Comparison of ENCODE assay signal across 5 fruit fly cellular contexts in genomic region chrX:1943337-1944244, dm6.
TF ChIP-seq lines count a peak whose summit lies in the region.

No protein-coding gene starts in this region.

- peak; percentile 40 for TF ChIP-seq CTCF in whole organism, embryonic (GFP tag; optimal IDR thresholded peaks at IDR 0.05; lab: Kevin White, UChicago)

TF ChIP-seq in whole organism, 6 proteins besides CTCF, POLR2A, EP300 and RAD21:
- TF ChIP-seq psq (optimal IDR thresholded peaks at IDR 0.05; lab: Kevin White, UChicago), result no peak
- TF ChIP-seq CG8478 (optimal IDR thresholded peaks at IDR 0.05; lab: Kevin White, UChicago), result peak; percentile 2
- TF ChIP-seq usp (GFP tag; optimal IDR thresholded peaks at IDR 0.05; lab: Kevin White, UChicago), result no peak
- no peak for TF ChIP-seq pan (optimal IDR thresholded peaks at IDR 0.05; lab: Kevin White, UChicago)
- peak; percentile 89 to 94 for TF ChIP-seq EcR (GFP tag; optimal IDR thresholded peaks at IDR 0.05; lab: Kevin White, UChicago)
- TF ChIP-seq Dll (optimal IDR thresholded peaks at IDR 0.05; lab: Kevin White, UChicago), result peak; percentile 69

TF ChIP-seq in whole organism, embryonic, 481 proteins besides CTCF, POLR2A, EP300 and RAD21 (continues in another document):
- TF ChIP-seq lmd (GFP tag; IDR thresholded peaks at IDR 0.05; lab: Robert Waterston, UW), result peak; percentile 68
- peak; percentile 82 for TF ChIP-seq bcd (GFP tag; optimal IDR thresholded peaks at IDR 0.05; lab: Kevin White, UChicago)
- TF ChIP-seq CG6175 (GFP tag; IDR thresholded peaks at IDR 0.05; lab: Robert Waterston, UW), result no peak
- TF ChIP-seq CG12744 (GFP tag; optimal IDR thresholded peaks at IDR 0.05; lab: Kevin White, UChicago), result peak; percentile 43
- TF ChIP-seq CG3163 (GFP tag; optimal IDR thresholded peaks at IDR 0.05; lab: Kevin White, UChicago), result peak; percentile 93
- peak; percentile 9 for TF ChIP-seq CG18764 (GFP tag; optimal IDR thresholded peaks at IDR 0.05; lab: Kevin White, UChicago)
- peak; percentile 7; the same call in 1 of the 2 replicates for TF ChIP-seq H2.0 (GFP tag; IDR thresholded peaks at IDR 0.05; lab: Robert Waterston, UW)
- peak; percentile 47 for TF ChIP-seq fd3F (GFP tag; optimal IDR thresholded peaks at IDR 0.05; lab: Kevin White, UChicago)
- TF ChIP-seq Taf1 (GFP tag; IDR thresholded peaks at IDR 0.05; lab: Robert Waterston, UW), result no peak
- TF ChIP-seq ttk (GFP tag; IDR thresholded peaks at IDR 0.05; lab: Robert Waterston, UW), result 0 out of 2 replicates have a peak, but pooled peaks have one; percentile 18
- no peak for TF ChIP-seq wek (GFP tag; optimal IDR thresholded peaks at IDR 0.05; lab: Kevin White, UChicago)
- no peak for TF ChIP-seq aop (GFP tag; IDR thresholded peaks at IDR 0.05; lab: Robert Waterston, UW)
- no peak for TF ChIP-seq B-H2 (GFP tag; optimal IDR thresholded peaks at IDR 0.05; lab: Kevin White, UChicago)
- TF ChIP-seq Opbp (GFP tag; IDR thresholded peaks at IDR 0.05; lab: Robert Waterston, UW; ENCODE audit: partially characterized antibody), result no peak
- TF ChIP-seq gcm2 (GFP tag; optimal IDR thresholded peaks at IDR 0.05; lab: Kevin White, UChicago), result no peak
- peak; percentile 8 for TF ChIP-seq corto (GFP tag; optimal IDR thresholded peaks at IDR 0.05; lab: Kevin White, UChicago)
- TF ChIP-seq CG12219 (GFP tag; optimal IDR thresholded peaks at IDR 0.05; lab: Kevin White, UChicago), result peak; percentile 63
- TF ChIP-seq CG5953 (GFP tag; IDR thresholded peaks at IDR 0.05; lab: Robert Waterston, UW), result no peak
- peak; percentile 65 for TF ChIP-seq CG17359 (tag; optimal IDR thresholded peaks at IDR 0.05; lab: Kevin White, UChicago)
- peak; percentile 73 for TF ChIP-seq chn (GFP tag; optimal IDR thresholded peaks at IDR 0.05; lab: Kevin White, UChicago)
- TF ChIP-seq toy (GFP tag; IDR thresholded peaks at IDR 0.05; lab: Robert Waterston, UW), result no peak

TF ChIP-seq in whole organism, prepupa, 60 proteins besides CTCF, POLR2A, EP300 and RAD21 (continues in another document):
- TF ChIP-seq CG3032 (tag; optimal IDR thresholded peaks at IDR 0.05; lab: Kevin White, UChicago), result peak; percentile 50
- TF ChIP-seq CG15336 (GFP tag; IDR thresholded peaks at IDR 0.05; lab: Robert Waterston, UW), result no peak
- TF ChIP-seq Sox14 (GFP tag; optimal IDR thresholded peaks at IDR 0.05; lab: Kevin White, UChicago), result peak; percentile 72
- peak; percentile 79 for TF ChIP-seq esn (GFP tag; optimal IDR thresholded peaks at IDR 0.05; lab: Kevin White, UChicago)
- peak; percentile 83 for TF ChIP-seq Met (GFP tag; optimal IDR thresholded peaks at IDR 0.05; lab: Kevin White, UChicago)
- peak; percentile 50 for TF ChIP-seq cyc (GFP tag; optimal IDR thresholded peaks at IDR 0.05; lab: Kevin White, UChicago)
- TF ChIP-seq Blimp-1 (GFP tag; optimal IDR thresholded peaks at IDR 0.05; lab: Kevin White, UChicago), result peak; percentile 61
- peak; percentile 22 for TF ChIP-seq dsx (GFP tag; optimal IDR thresholded peaks at IDR 0.05; lab: Kevin White, UChicago; ENCODE audit: poor library complexity, severe bottlenecking)
- TF ChIP-seq spab (GFP tag; optimal IDR thresholded peaks at IDR 0.05; lab: Kevin White, UChicago), result peak; percentile 34
- peak; percentile 78 for TF ChIP-seq lz (GFP tag; optimal IDR thresholded peaks at IDR 0.05; lab: Kevin White, UChicago)
- no peak for TF ChIP-seq CG8119 (GFP tag; IDR thresholded peaks at IDR 0.05; lab: Robert Waterston, UW)
- no peak for TF ChIP-seq dac (GFP tag; optimal IDR thresholded peaks at IDR 0.05; lab: Kevin White, UChicago)
- peak; percentile 41; the same call in 1 of the 3 replicates for TF ChIP-seq CG6163 (GFP tag; IDR thresholded peaks at IDR 0.05; lab: Robert Waterston, UW)
- TF ChIP-seq achi (GFP tag; optimal IDR thresholded peaks at IDR 0.05; lab: Kevin White, UChicago), result peak; percentile 55
- TF ChIP-seq Smox (GFP tag; optimal IDR thresholded peaks at IDR 0.05; lab: Kevin White, UChicago), result peak; percentile 75
- no peak for TF ChIP-seq CG7368 (GFP tag; optimal IDR thresholded peaks at IDR 0.05; lab: Kevin White, UChicago)
- TF ChIP-seq Sox102F (GFP tag; optimal IDR thresholded peaks at IDR 0.05; lab: Kevin White, UChicago), result peak; percentile 84
- TF ChIP-seq CG6808 (GFP tag; optimal IDR thresholded peaks at IDR 0.05; lab: Kevin White, UChicago), result peak; percentile 32
- peak; percentile 30; the same call in 1 of the 3 replicates for TF ChIP-seq eg (GFP tag; IDR thresholded peaks at IDR 0.05; lab: Robert Waterston, UW)
- peak; percentile 46 for TF ChIP-seq CG6854 (GFP tag; optimal IDR thresholded peaks at IDR 0.05; lab: Kevin White, UChicago)
- peak; percentile 68 for TF ChIP-seq vri (GFP tag; optimal IDR thresholded peaks at IDR 0.05; lab: Kevin White, UChicago)
- TF ChIP-seq CG31627 (GFP tag; optimal IDR thresholded peaks at IDR 0.05; lab: Kevin White, UChicago), result peak; percentile 81

TF ChIP-seq in whole organism, pupa, 21 proteins besides CTCF, POLR2A, EP300 and RAD21:
- peak; percentile 40 for TF ChIP-seq CG17806 (tag; optimal IDR thresholded peaks at IDR 0.05; lab: Kevin White, UChicago)
- TF ChIP-seq CG8301 (tag; optimal IDR thresholded peaks at IDR 0.05; lab: Kevin White, UChicago), result peak; percentile 56
- TF ChIP-seq Pif1B (GFP tag; optimal IDR thresholded peaks at IDR 0.05; lab: Kevin White, UChicago), result peak; percentile 34
- no peak for TF ChIP-seq CG4496 (GFP tag; IDR thresholded peaks at IDR 0.05; lab: Robert Waterston, UW)
- TF ChIP-seq Snoo (tag; optimal IDR thresholded peaks at IDR 0.05; lab: Kevin White, UChicago), result peak; percentile 65
- TF ChIP-seq rn (GFP tag; IDR thresholded peaks at IDR 0.05; lab: Robert Waterston, UW), result no peak
- peak; percentile 28 for TF ChIP-seq Pif1A (GFP tag; optimal IDR thresholded peaks at IDR 0.05; lab: Kevin White, UChicago)
- TF ChIP-seq fd96Ca (GFP tag; IDR thresholded peaks at IDR 0.05; lab: Robert Waterston, UW), result 0 out of 3 replicates have a peak, but pooled peaks have one; percentile 29
- peak; percentile 50 for TF ChIP-seq CG34367 (tag; optimal IDR thresholded peaks at IDR 0.05; lab: Kevin White, UChicago)
- TF ChIP-seq CG8159 (tag; optimal IDR thresholded peaks at IDR 0.05; lab: Kevin White, UChicago), result peak; percentile 66
- no peak for TF ChIP-seq CG13204 (GFP tag; optimal IDR thresholded peaks at IDR 0.05; lab: Kevin White, UChicago)
- TF ChIP-seq EcR (GFP tag; optimal IDR thresholded peaks at IDR 0.05; lab: Kevin White, UChicago), result peak; percentile 97
- TF ChIP-seq CG15710 (tag; optimal IDR thresholded peaks at IDR 0.05; lab: Kevin White, UChicago), result peak; percentile 65
- no peak for TF ChIP-seq CG32121 (GFP tag; IDR thresholded peaks at IDR 0.05; lab: Robert Waterston, UW)
- peak; percentile 71 for TF ChIP-seq CG14655 (GFP tag; optimal IDR thresholded peaks at IDR 0.05; lab: Kevin White, UChicago)
- TF ChIP-seq CG12605 (GFP tag; IDR thresholded peaks at IDR 0.05; lab: Robert Waterston, UW), result no peak
- no peak for TF ChIP-seq gl (tag; optimal IDR thresholded peaks at IDR 0.05; lab: Kevin White, UChicago)
- peak; percentile 54 for TF ChIP-seq CG9948 (tag; optimal IDR thresholded peaks at IDR 0.05; lab: Kevin White, UChicago)
- TF ChIP-seq D1 (tag; optimal IDR thresholded peaks at IDR 0.05; lab: Kevin White, UChicago), result peak; percentile 7
- peak; percentile 19 for TF ChIP-seq Ets98B (GFP tag; IDR thresholded peaks at IDR 0.05; lab: Robert Waterston, UW)
- TF ChIP-seq CG10348 (GFP tag; IDR thresholded peaks at IDR 0.05; lab: Robert Waterston, UW), result no peak
TF ChIP-seq in whole organism, pupa: peak in this region for 14.

TF ChIP-seq in whole organism, wandering third instar larva, 38 proteins besides CTCF, POLR2A, EP300 and RAD21 (continues in another document):
- peak; percentile 7 for TF ChIP-seq sage (GFP tag; optimal IDR thresholded peaks at IDR 0.05; lab: Kevin White, UChicago)
- peak; percentile 76 for TF ChIP-seq sv (GFP tag; optimal IDR thresholded peaks at IDR 0.05; lab: Kevin White, UChicago)
- no peak for TF ChIP-seq usp (GFP tag; optimal IDR thresholded peaks at IDR 0.05; lab: Kevin White, UChicago)
- TF ChIP-seq Jra (GFP tag; optimal IDR thresholded peaks at IDR 0.05; lab: Kevin White, UChicago), result peak; percentile 54
- TF ChIP-seq CG9705 (GFP tag; optimal IDR thresholded peaks at IDR 0.05; lab: Kevin White, UChicago), result peak; percentile 41
- peak; percentile 67 for TF ChIP-seq rgr (GFP tag; optimal IDR thresholded peaks at IDR 0.05; lab: Kevin White, UChicago)
- no peak for TF ChIP-seq Myc (optimal IDR thresholded peaks at IDR 0.05; lab: Kevin White, UChicago)
- no peak for TF ChIP-seq Vsx2 (GFP tag; optimal IDR thresholded peaks at IDR 0.05; lab: Kevin White, UChicago; ENCODE audit: partially characterized antibody)
- TF ChIP-seq GATAd (GFP tag; optimal IDR thresholded peaks at IDR 0.05; lab: Kevin White, UChicago), result no peak
- no peak for TF ChIP-seq Mio (GFP tag; optimal IDR thresholded peaks at IDR 0.05; lab: Kevin White, UChicago)
- TF ChIP-seq Hnf4 (GFP tag; optimal IDR thresholded peaks at IDR 0.05; lab: Kevin White, UChicago), result peak; percentile 47
- peak; percentile 21 for TF ChIP-seq brk (GFP tag; optimal IDR thresholded peaks at IDR 0.05; lab: Kevin White, UChicago)
- peak; percentile 80 for TF ChIP-seq ey (GFP tag; optimal IDR thresholded peaks at IDR 0.05; lab: Kevin White, UChicago)
- peak; percentile 43 to 76 for TF ChIP-seq dl (GFP tag; optimal IDR thresholded peaks at IDR 0.05; lab: Kevin White, UChicago; ENCODE audit: insufficient read depth in 1 of 2, partially characterized antibody in 2 of 2)
- no peak for TF ChIP-seq N (GFP tag; optimal IDR thresholded peaks at IDR 0.05; lab: Kevin White, UChicago)
- TF ChIP-seq dmrt93B (GFP tag; optimal IDR thresholded peaks at IDR 0.05; lab: Kevin White, UChicago), result peak; percentile 74
- TF ChIP-seq woc (GFP tag; optimal IDR thresholded peaks at IDR 0.05; lab: Kevin White, UChicago), result peak; percentile 82
- TF ChIP-seq Hr83 (GFP tag; optimal IDR thresholded peaks at IDR 0.05; lab: Kevin White, UChicago; ENCODE audit: poor library complexity, severe bottlenecking), result no peak
- no peak for TF ChIP-seq pan (optimal IDR thresholded peaks at IDR 0.05; lab: Kevin White, UChicago)
- TF ChIP-seq psq (GFP tag; optimal IDR thresholded peaks at IDR 0.05; lab: Kevin White, UChicago), result peak; percentile 64
- TF ChIP-seq fru (GFP tag; optimal IDR thresholded peaks at IDR 0.05; lab: Kevin White, UChicago), result peak; percentile 81
- TF ChIP-seq tai (GFP tag; optimal IDR thresholded peaks at IDR 0.05; lab: Kevin White, UChicago), result peak; percentile 37
- peak; percentile 80 for TF ChIP-seq HLH106 (tag; optimal IDR thresholded peaks at IDR 0.05; lab: Kevin White, UChicago)
- TF ChIP-seq CrebA (GFP tag; optimal IDR thresholded peaks at IDR 0.05; lab: Kevin White, UChicago; ENCODE audit: borderline replicate concordance), result no peak
- TF ChIP-seq h (GFP tag; optimal IDR thresholded peaks at IDR 0.05; lab: Kevin White, UChicago), result peak; percentile 85
- TF ChIP-seq Hr78 (GFP tag; optimal IDR thresholded peaks at IDR 0.05; lab: Kevin White, UChicago), result no peak
- peak; percentile 75 for TF ChIP-seq OdsH (GFP tag; optimal IDR thresholded peaks at IDR 0.05; lab: Kevin White, UChicago)
- peak; percentile 84 for TF ChIP-seq br (GFP tag; optimal IDR thresholded peaks at IDR 0.05; lab: Kevin White, UChicago)
- no peak for TF ChIP-seq lola (GFP tag; optimal IDR thresholded peaks at IDR 0.05; lab: Kevin White, UChicago)
